Worm (Caenorhabditis elegans): ENCODE measurements around the gene aos-1.

aos-1 gene

ce11 chrV:10146787-10147186, 16.7 kb upstream of the aos-1 start:
- no peak for TF ChIP-seq let-526 (GFP tag; IDR thresholded peaks at IDR 0.05)
- TF ChIP-seq tbx-9 (tag; optimal IDR thresholded peaks at IDR 0.05; ENCODE audit: borderline replicate concordance): no peak
- TF ChIP-seq F39B2.1 (GFP tag; IDR thresholded peaks at IDR 0.05): no peak
- TF ChIP-seq akir-1 (GFP tag; optimal IDR thresholded peaks at IDR 0.05): no peak
- no peak for TF ChIP-seq athp-1 (tag; optimal IDR thresholded peaks at IDR 0.05)
- no peak for TF ChIP-seq F55B11.4 (tag; optimal IDR thresholded peaks at IDR 0.05; ENCODE audit: borderline replicate concordance, insufficient read depth)

ce11 chrV:10145653-10146052, 15.6 kb upstream of the aos-1 start, which contains the start of gene C51E3.9:
C51E3.9 (plus strand) TSS chrV:10145953.
- TF ChIP-seq madf-6 (GFP tag; IDR thresholded peaks at IDR 0.05) (no peak), nhr-27 (tag; optimal IDR thresholded peaks at IDR 0.05) (no peak), tlf-1 (GFP tag; optimal IDR thresholded peaks at IDR 0.05) (no peak), die-1 (tag; optimal IDR thresholded peaks at IDR 0.05) (no peak), snpc-4 (GFP tag; optimal IDR thresholded peaks at IDR 0.05) (no peak), snpc-4 (tag; optimal IDR thresholded peaks at IDR 0.05) (no peak), mel-28 (tag; optimal IDR thresholded peaks at IDR 0.05; ENCODE audit: borderline replicate concordance) (no peak), lir-1 (GFP tag; conservative IDR thresholded peaks at IDR 0.05) (no peak), lin-54 (GFP tag; optimal IDR thresholded peaks at IDR 0.05) (no peak), ztf-22 (GFP tag; optimal IDR thresholded peaks at IDR 0.05) (no peak), mcd-1 (GFP tag; IDR thresholded peaks at IDR 0.05) (no peak), C06A6.2 (GFP tag; conservative IDR thresholded peaks at IDR 0.05) (no peak), madf-8 (GFP tag; conservative IDR thresholded peaks at IDR 0.05) (no peak), snpc-1.1 (tag; optimal IDR thresholded peaks at IDR 0.05; ENCODE audit: insufficient read depth) (no peak), nfyb-1 (GFP tag; IDR thresholded peaks at IDR 0.05) (no peak), F22D6.2 (tag; optimal IDR thresholded peaks at IDR 0.05) (no peak), rpc-1 (optimal IDR thresholded peaks at IDR 0.05) (no peak), rpc-1 (tag; optimal IDR thresholded peaks at IDR 0.05) (no peak), aptf-3 (GFP tag; IDR thresholded peaks at IDR 0.05) (no peak)

ce11 chrV:10138582-10138981, 8.5 kb upstream of the aos-1 start:
- peak; percentile 41; the same call in 1 of the 2 replicates for TF ChIP-seq hsf-1 (GFP tag; IDR thresholded peaks at IDR 0.05)
- TF ChIP-seq ekl-4 (GFP tag; IDR thresholded peaks at IDR 0.05): 0 out of 2 replicates have a peak, but pooled peaks have one; percentile 59
- peak; percentile 92 for TF ChIP-seq pbrm-1 (GFP tag; IDR thresholded peaks at IDR 0.05)
- peak; percentile 88 for TF ChIP-seq madf-3 (GFP tag; IDR thresholded peaks at IDR 0.05)
- peak; percentile 55; the same call in 1 of the 2 replicates for TF ChIP-seq madf-6 (GFP tag; IDR thresholded peaks at IDR 0.05)
- TF ChIP-seq F39B2.1 (GFP tag; IDR thresholded peaks at IDR 0.05): 0 out of 2 replicates have a peak, but pooled peaks have one; percentile 37
- TF ChIP-seq attf-6 (GFP tag; IDR thresholded peaks at IDR 0.05): peak; percentile 71
- TF ChIP-seq lin-26 (GFP tag; IDR thresholded peaks at IDR 0.05): peak; percentile 99
- 0 out of 2 replicates have a peak, but pooled peaks have one; percentile 38 for TF ChIP-seq Y53G8AR.9 (GFP tag; conservative IDR thresholded peaks at IDR 0.05)
- peak; percentile 63 for TF ChIP-seq rcor-1 (GFP tag; IDR thresholded peaks at IDR 0.05)
- TF ChIP-seq egrh-3 (GFP tag; IDR thresholded peaks at IDR 0.05): peak; percentile 99
- TF ChIP-seq D2030.7 (GFP tag; IDR thresholded peaks at IDR 0.05): peak; percentile 51
- 0 out of 2 replicates have a peak, but pooled peaks have one; percentile 33 for TF ChIP-seq mcd-1 (GFP tag; IDR thresholded peaks at IDR 0.05)

ce11 chrV:10136644-10137043, 6.5 kb upstream of the aos-1 start:
- TF ChIP-seq egrh-3 (GFP tag; IDR thresholded peaks at IDR 0.05): peak; percentile 99
